Fruit fly (Drosophila melanogaster): ENCODE measurements around the gene CG31223.

CG31223 gene

DNA sequence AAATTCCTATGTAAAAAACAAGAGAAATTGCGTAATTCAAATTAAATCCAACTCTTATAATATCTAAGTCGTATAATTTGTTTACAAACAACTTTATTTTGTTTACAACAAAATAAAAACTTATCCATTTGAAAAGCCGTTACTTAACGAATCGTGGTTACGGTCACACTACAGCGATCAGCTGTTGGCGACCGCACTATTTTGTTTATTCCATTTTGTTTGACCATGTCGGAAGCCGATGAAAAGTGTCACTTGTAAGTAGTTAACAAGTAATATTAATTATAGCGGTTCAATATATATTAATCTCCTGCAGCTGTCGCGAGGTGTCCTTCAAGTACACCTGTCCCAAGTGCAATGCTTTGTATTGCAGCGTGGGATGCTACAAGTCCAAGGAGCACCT, at the start of gene CG31223:
Gene CG31223, plus strand, starts transcription at position 165 of the 400 bp plus-strand sequence.
- TF ChIP-seq CG17801 (GFP tag; optimal IDR thresholded peaks at IDR 0.05; ENCODE audit: partially characterized antibody), result no peak

- TF ChIP-seq CG17801 (GFP tag; optimal IDR thresholded peaks at IDR 0.05; ENCODE audit: partially characterized antibody), result no peak
Observed at dm6 chr3R:20782104-20782654, 48.7 kb upstream of the CG31223 start.

DNA sequence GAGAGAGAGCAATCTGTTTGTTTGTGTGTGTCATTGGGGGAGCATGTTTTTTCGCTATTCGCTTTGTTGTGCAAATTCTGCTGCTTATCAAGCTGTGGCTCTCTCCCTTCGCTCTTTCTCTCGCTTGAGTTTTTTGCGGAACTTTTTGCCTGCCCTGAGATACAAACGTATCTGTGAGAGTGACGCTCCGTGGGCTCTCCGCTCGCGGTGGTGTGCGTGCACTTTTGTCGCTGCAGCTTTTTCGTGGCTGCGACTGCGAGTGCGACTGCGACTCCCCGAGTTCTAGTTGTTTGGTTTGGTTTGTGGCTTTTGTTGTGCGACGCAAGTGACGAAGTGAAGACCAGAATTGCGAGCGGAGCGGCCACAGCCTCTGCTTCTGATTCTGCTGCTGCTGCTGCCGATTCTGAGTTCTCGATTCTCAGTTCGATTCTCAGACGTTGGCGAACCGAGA, 48.2 kb upstream of the CG31223 start:
- TF ChIP-seq CG17801 (GFP tag; optimal IDR thresholded peaks at IDR 0.05; ENCODE audit: partially characterized antibody), result peak; percentile 96

DNA sequence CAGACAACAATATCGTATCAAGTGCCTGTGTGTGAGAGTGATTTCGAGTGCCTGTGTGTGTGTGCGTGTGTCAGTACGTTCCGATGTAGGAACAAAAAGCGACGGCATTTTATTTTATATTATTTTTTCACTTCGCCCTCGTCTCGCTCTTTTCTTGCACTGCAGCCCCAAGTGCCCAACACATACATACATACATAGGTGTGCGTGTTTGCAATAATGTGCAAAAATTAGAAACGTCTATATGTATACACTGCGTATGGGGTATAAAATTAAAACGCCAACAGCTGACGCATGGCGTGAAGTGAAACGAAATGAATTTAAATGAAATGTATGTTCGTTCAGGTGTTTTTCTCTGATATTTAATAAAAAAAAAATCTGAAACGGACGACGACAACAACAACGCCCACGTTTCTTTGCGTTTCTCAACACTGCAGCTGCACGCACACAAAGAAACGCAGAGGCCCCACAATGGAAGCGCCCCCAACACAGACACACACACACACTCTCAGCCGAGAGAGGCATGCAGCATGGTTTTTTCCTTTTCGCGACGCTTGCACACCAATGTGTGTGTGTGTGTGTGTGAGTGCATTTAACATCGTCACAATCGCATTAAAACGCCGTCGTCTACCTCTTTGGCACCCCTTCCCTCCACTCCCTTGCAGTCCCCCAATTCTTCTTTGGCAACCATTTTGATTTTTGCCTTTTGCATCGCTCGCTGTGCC, 47.1 kb upstream of the CG31223 start:
- no peak for TF ChIP-seq CG17801 (GFP tag; optimal IDR thresholded peaks at IDR 0.05; ENCODE audit: partially characterized antibody)

DNA sequence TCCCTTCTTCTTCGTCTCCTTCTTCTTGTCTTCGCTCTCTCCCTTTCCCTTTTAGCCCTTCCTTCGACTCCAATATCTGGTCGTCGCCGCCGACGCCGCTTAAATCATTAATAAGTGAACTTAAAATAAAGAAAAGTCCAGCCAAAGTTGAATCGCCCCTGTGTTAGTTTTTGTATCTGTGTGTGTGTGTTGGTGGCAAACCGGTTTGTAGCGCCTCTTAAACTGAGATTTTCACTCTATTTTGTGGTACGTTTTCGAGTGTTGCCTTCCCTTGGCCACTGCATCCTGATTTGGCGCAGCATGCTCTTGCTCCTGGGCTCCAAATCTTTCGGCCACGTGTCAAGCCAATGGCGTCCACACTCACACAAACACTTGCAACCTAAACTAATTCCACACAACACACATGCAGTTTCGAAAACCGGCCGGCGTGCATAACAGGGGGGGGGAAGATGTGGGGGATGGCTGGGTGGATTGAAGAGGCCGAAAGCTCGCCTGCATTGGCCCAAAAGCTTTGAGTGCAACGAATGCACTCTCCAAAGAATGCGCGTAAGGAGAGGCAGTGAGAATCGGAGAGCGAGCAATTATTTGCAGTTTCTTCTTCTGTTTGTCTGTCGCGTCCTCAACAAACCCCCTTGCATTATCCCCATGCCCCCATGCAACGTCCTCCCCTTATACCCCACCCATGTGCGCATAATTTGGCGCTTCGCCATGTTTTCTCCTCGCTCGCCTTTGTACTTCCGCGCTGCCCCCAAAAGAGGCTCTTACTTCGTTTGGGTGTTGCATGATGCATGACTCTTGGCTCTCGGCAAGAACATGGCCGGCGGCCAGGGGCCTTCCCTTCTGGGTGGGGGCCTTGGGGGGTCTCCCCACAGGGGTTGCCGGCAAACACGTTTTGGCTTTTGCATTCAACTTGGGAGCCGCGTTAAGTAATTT, 46.2 kb upstream of the CG31223 start:
- no peak for TF ChIP-seq CG17801 (GFP tag; optimal IDR thresholded peaks at IDR 0.05; ENCODE audit: partially characterized antibody)

DNA sequence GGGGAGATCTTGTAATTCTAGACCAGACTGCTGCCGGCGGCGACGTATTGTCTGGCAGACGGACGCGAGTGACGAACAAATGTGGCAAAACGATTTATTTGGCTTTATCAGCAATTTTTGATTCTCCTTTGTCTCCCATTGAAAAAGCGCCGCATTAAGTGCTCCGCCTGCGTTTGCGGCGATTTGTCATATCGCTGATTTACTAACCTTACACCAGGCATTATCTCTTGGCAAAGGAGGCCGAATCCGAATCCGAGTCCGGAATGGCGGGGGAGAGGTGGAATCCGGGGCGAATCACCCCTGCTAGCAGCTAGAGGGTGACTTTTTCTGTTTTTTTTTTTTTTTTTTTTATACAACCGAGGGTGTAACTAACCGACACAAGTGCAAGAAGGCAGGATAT, 42.4 kb upstream of the CG31223 start:
- TF ChIP-seq CG17801 (GFP tag; optimal IDR thresholded peaks at IDR 0.05; ENCODE audit: partially characterized antibody), result no peak

DNA sequence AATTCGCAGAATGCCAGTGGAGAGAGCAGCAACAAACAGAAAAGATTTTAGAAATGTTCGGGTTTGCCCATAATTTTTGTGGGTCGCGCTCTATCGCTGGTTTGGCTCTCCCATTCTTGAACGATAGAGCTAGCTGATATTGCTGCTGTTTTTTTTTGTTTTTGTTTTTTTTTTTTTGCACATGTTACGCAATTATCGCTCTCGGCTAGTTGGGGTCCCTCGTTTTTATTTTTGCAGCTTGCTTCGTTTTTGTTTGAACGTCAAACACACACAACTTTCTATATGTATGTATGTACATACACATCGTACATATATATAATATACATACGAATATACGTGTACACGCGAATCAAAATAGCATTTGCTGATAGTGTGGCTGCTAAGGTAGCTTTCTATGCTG, 40.5 kb upstream of the CG31223 start:
- TF ChIP-seq CG17801 (GFP tag; optimal IDR thresholded peaks at IDR 0.05; ENCODE audit: partially characterized antibody), result no peak

- no peak for TF ChIP-seq CG17801 (GFP tag; optimal IDR thresholded peaks at IDR 0.05; ENCODE audit: partially characterized antibody)
Observed at dm6 chr3R:20791212-20791789, 39.6 kb upstream of the CG31223 start.

DNA sequence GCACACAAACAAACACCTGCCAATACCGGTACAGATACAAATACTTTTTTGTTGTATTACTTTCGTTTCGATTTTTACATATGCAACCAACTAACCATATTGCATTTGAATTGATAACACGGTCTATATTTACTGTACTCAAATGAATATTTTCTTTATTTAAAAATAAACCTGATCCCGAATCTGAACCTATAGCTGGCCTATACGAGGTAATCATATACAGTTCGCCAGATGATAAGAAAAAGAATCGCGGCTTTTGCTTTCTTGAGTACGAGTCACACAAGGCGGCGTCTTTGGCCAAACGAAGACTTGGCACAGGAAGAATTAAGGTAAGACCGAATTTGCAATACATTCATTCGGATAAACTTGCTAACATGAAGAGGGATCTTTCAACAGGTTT, 34.0 kb upstream of the CG31223 start:
- TF ChIP-seq CG17801 (GFP tag; optimal IDR thresholded peaks at IDR 0.05; ENCODE audit: partially characterized antibody), result no peak

DNA sequence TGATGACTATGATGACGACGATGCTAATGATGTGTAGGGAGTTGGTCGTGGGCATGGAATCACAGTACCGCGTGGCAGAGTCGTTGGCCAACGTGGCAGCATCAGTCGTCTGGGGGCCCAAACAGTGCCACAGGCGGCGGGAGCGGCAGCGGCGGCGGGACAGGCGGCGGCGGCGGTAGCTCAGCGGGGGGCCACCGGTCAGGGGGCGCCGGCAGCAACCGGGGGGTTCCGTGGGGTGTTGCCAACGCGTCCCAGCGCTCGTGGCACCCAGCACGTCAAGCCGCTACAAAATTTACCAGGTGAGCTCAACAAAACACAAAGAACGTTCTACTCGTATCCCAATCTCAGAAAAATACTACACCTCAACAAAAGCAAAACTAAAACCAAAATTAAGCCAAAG, 28.7 kb upstream of the CG31223 start:
- TF ChIP-seq CG17801 (GFP tag; optimal IDR thresholded peaks at IDR 0.05; ENCODE audit: partially characterized antibody), result no peak

DNA sequence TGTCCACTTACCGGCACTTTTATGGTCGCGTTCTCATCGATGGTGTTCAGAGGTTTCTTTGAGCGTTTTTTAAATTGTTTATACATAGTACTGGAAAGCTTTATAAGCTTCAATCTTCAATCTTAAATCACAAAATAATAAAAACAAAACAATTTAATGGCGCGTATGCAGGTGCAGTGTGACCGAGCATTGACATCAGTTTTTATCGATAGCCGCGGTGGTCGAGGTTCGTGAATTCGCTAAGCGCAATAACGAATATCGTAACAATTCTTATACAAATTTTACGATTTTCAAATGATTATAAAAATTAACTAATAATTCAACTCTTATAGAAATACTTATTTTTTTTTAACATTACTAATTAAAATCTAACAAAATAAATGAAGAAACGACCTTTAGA, 14.9 kb upstream of the CG31223 start, which contains the start of gene Fancd2:
Gene Fancd2, minus strand, starts transcription at position 183 of the 400 bp plus-strand sequence.
- TF ChIP-seq CG17801 (GFP tag; optimal IDR thresholded peaks at IDR 0.05; ENCODE audit: partially characterized antibody), result no peak

- TF ChIP-seq CG17801 (GFP tag; optimal IDR thresholded peaks at IDR 0.05; ENCODE audit: partially characterized antibody), result no peak
Observed at dm6 chr3R:20818237-20818636, 12.7 kb upstream of the CG31223 start.

DNA sequence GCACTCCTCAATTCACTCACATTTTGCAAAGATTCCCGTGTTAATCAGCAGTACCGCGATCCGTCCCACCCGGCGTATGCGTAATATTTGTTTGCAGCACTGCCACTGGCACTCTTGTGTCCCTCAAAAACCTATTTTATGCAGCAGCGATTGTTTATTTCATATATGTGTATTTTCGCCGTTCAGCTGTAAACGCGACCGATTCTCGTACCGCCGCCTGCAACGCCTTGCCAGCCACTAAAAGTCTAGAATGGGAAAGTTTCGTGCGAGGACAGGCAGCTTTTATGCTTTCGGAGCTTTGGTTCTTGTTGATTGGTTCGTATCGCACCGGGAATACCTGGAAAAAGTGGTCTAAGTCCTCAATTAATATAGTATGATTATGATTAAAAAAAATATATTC, 12.2 kb upstream of the CG31223 start, which contains the start of gene CG17270:
Gene CG17270, minus strand, starts transcription at position 241 of the 400 bp plus-strand sequence.
- no peak for TF ChIP-seq CG17801 (GFP tag; optimal IDR thresholded peaks at IDR 0.05; ENCODE audit: partially characterized antibody)

DNA sequence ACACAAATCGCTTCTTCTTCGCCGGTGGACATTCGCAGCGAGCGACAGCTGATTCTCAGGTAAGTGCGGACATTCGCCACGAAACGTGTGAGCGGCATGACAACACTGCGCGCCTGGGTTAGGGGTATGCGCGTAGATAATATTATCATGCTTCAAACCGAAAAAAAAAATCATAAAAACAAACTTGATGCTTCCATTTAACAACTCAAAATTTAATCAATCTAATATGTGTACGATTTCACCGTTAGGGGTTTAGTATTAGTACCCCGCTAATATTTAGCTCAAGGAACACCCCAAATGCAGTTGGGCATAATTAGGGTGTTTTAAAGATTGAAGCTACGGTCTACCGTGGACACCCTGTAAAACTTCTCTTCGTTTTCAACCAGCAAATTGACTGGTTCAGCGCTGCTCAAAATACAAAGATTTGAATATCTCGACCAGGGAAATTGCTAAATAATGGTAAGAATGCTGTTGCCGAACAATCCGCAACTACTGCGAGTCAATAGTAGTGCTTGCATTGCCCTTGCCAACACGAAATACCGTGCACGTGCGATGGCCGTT, 9.0 kb upstream of the CG31223 start, which contains the start of the genes CG17271 and RpS20:
Gene CG17271, minus strand, starts transcription at position 34 of the 561 bp plus-strand sequence.
Gene RpS20, plus strand, starts transcription at position 367 of the 561 bp plus-strand sequence.
- TF ChIP-seq CG17801 (GFP tag; optimal IDR thresholded peaks at IDR 0.05; ENCODE audit: partially characterized antibody), result peak; percentile 18
